Fruit fly (Drosophila melanogaster) whole organism, prepupa: Measurements from ENCODE around the gene MED15.

ENCODE experiments used
- CG10631 ChIP-seq: fragments of 200-800 bp; sonication (Bioruptor generic); optimal IDR thresholded peaks from 2 replicates; lab custom pipeline; 2016; ENCODE audit warnings: missing biosample characterization, missing genetic modification characterization
- CG10669 ChIP-seq: fragments of 200-800 bp; sonication (Bioruptor generic); optimal IDR thresholded peaks from 3 replicates; lab custom pipeline; 2018; ENCODE audit warnings: missing biosample characterization, mild to moderate bottlenecking, missing genetic modification characterization, moderate library complexity
- CG11294 ChIP-seq: fragments of 200-800 bp; sonication (Bioruptor generic); IDR thresholded peaks from 2 replicates; pipeline ENCODE4 v1.3.6; 2022; ENCODE audit warnings: missing biosample characterization, missing genetic modification characterization
- CG11762 ChIP-seq: fragments of 200-800 bp; sonication (Bioruptor generic); optimal IDR thresholded peaks from 3 replicates; lab custom pipeline; 2016; ENCODE audit warnings: missing biosample characterization, missing genetic modification characterization; ENCODE audit not compliant: insufficient read depth
- CG11902 ChIP-seq: fragments of 200-800 bp; sonication (Bioruptor generic); optimal IDR thresholded peaks from 3 replicates; lab custom pipeline; 2016; ENCODE audit warnings: missing biosample characterization, missing genetic modification characterization
- CG15336 ChIP-seq: fragments of 200-800 bp; sonication (Bioruptor generic); IDR thresholded peaks from 2 replicates; pipeline ENCODE4 v1.3.6; 2022; ENCODE audit warnings: missing biosample characterization, missing genetic modification characterization
- CG1621 ChIP-seq: fragments of 200-800 bp; sonication (Bioruptor generic); optimal IDR thresholded peaks from 3 replicates; lab custom pipeline; 2018; ENCODE audit warnings: missing biosample characterization, mild to moderate bottlenecking, missing genetic modification characterization
- CG16779 ChIP-seq: fragments of 200-800 bp; sonication (Bioruptor generic); optimal IDR thresholded peaks from 3 replicates; lab custom pipeline; 2017; ENCODE audit warnings: missing biosample characterization, mild to moderate bottlenecking, missing genetic modification characterization
- CG3032 ChIP-seq: fragments of 200-800 bp; optimal IDR thresholded peaks from 2 replicates; lab custom pipeline; 2019; ENCODE audit warnings: missing biosample characterization, mild to moderate bottlenecking, missing genetic modification characterization, moderate library complexity
- CG31627 ChIP-seq: fragments of 200-800 bp; sonication (Bioruptor generic); optimal IDR thresholded peaks from 3 replicates; lab custom pipeline; 2016; ENCODE audit warnings: missing biosample characterization, missing genetic modification characterization
- CG32006 ChIP-seq: fragments of 200-800 bp; sonication (Bioruptor generic); optimal IDR thresholded peaks from 3 replicates; lab custom pipeline; 2017; ENCODE audit warnings: missing biosample characterization, mild to moderate bottlenecking, missing genetic modification characterization
- CG34406 ChIP-seq: fragments of 200-800 bp; sonication (Bioruptor generic); optimal IDR thresholded peaks from 3 replicates; lab custom pipeline; 2016; ENCODE audit warnings: missing biosample characterization, missing genetic modification characterization
- CG3919 ChIP-seq: fragments of 200-800 bp; sonication (Bioruptor generic); optimal IDR thresholded peaks from 3 replicates; lab custom pipeline; 2016; ENCODE audit warnings: missing biosample characterization, missing genetic modification characterization
- CG4318 ChIP-seq: fragments of 200-800 bp; sonication (Bioruptor generic); optimal IDR thresholded peaks from 3 replicates; lab custom pipeline; 2017; ENCODE audit warnings: missing biosample characterization, mild to moderate bottlenecking, missing genetic modification characterization
- CG6163 ChIP-seq: fragments of 200-800 bp; sonication (Bioruptor generic); IDR thresholded peaks from 3 replicates; pipeline ENCODE4 v1.3.6; 2022; ENCODE audit warnings: missing biosample characterization, missing genetic modification characterization
- CG6276 ChIP-seq: fragments of 200-800 bp; sonication (Bioruptor generic); optimal IDR thresholded peaks from 2 replicates; lab custom pipeline; 2017; ENCODE audit warnings: missing biosample characterization, mild to moderate bottlenecking, missing genetic modification characterization
- CG6792 ChIP-seq: fragments of 200-800 bp; sonication (Bioruptor generic); optimal IDR thresholded peaks from 3 replicates; lab custom pipeline; 2016; ENCODE audit warnings: missing biosample characterization, missing genetic modification characterization
- CG6808 ChIP-seq: fragments of 200-800 bp; sonication (Bioruptor generic); optimal IDR thresholded peaks from 3 replicates; lab custom pipeline; 2017; ENCODE audit warnings: missing biosample characterization, missing genetic modification characterization, mild to moderate bottlenecking, moderate library complexity, missing genetic modification reagents
- CG6854 ChIP-seq: fragments of 200-800 bp; sonication (Bioruptor generic); optimal IDR thresholded peaks from 2 replicates; lab custom pipeline; 2017; ENCODE audit warnings: missing biosample characterization, mild to moderate bottlenecking, missing genetic modification characterization
- CG8119 ChIP-seq: fragments of 200-800 bp; sonication (Bioruptor generic); IDR thresholded peaks from 3 replicates; pipeline ENCODE4 v1.3.6; 2022; ENCODE audit warnings: missing biosample characterization, missing genetic modification characterization
- CG8319 ChIP-seq: fragments of 200-800 bp; sonication (Bioruptor generic); optimal IDR thresholded peaks from 3 replicates; lab custom pipeline; 2016; ENCODE audit warnings: missing biosample characterization, missing genetic modification characterization
- CG8632 ChIP-seq: fragments of 200-800 bp; sonication (Bioruptor generic); optimal IDR thresholded peaks from 3 replicates; lab custom pipeline; 2016; ENCODE audit warnings: missing biosample characterization, missing genetic modification characterization
- CG9139 ChIP-seq: fragments of 200-800 bp; sonication (Bioruptor generic); optimal IDR thresholded peaks from 3 replicates; lab custom pipeline; 2017; ENCODE audit warnings: missing biosample characterization, mild to moderate bottlenecking, missing genetic modification characterization
- Eip93F ChIP-seq: fragments of 200-800 bp; sonication (Bioruptor generic); optimal IDR thresholded peaks from 2 replicates; lab custom pipeline; 2016; ENCODE audit warnings: missing biosample characterization, mild to moderate bottlenecking, missing genetic modification characterization
- Ets21C ChIP-seq: fragments of 200-800 bp; sonication (Bioruptor generic); optimal IDR thresholded peaks from 3 replicates; lab custom pipeline; 2016; ENCODE audit warnings: missing biosample characterization, missing genetic modification characterization
- Ets96B ChIP-seq: fragments of 200-800 bp; optimal IDR thresholded peaks from 2 replicates; lab custom pipeline; 2019; ENCODE audit warnings: missing biosample characterization, mild to moderate bottlenecking, missing genetic modification characterization, moderate library complexity
- Hr38 ChIP-seq: sonication (Bioruptor generic); optimal IDR thresholded peaks from 2 replicates; lab custom pipeline; 2016; ENCODE audit warnings: missing biosample characterization, missing genetic modification characterization
- Hr39 ChIP-seq: fragments of 200-800 bp; sonication (Bioruptor generic); optimal IDR thresholded peaks from 2 replicates; lab custom pipeline; 2016; ENCODE audit warnings: missing biosample characterization, missing genetic modification characterization
- Hr4 ChIP-seq: fragments of 200-800 bp; sonication (Bioruptor generic); optimal IDR thresholded peaks from 3 replicates; lab custom pipeline; 2016; ENCODE audit warnings: missing biosample characterization, missing genetic modification characterization
- Met ChIP-seq: fragments of 200-800 bp; sonication (Bioruptor generic); optimal IDR thresholded peaks from 3 replicates; lab custom pipeline; 2016; ENCODE audit warnings: missing biosample characterization, missing genetic modification characterization
- Smox ChIP-seq: fragments of 200-800 bp; sonication (Bioruptor generic); optimal IDR thresholded peaks from 3 replicates; lab custom pipeline; 2016; ENCODE audit warnings: missing biosample characterization, missing genetic modification characterization
- Sox102F ChIP-seq: fragments of 200-800 bp; sonication (Bioruptor generic); optimal IDR thresholded peaks from 2 replicates; lab custom pipeline; 2016; ENCODE audit warnings: missing biosample characterization, mild to moderate bottlenecking, missing genetic modification characterization
- Sox14 ChIP-seq: fragments of 200-800 bp; sonication (Bioruptor generic); optimal IDR thresholded peaks from 3 replicates; lab custom pipeline; 2016; ENCODE audit warnings: missing biosample characterization, missing genetic modification characterization
- achi ChIP-seq: fragments of 200-800 bp; sonication (Bioruptor generic); optimal IDR thresholded peaks from 3 replicates; lab custom pipeline; 2016; ENCODE audit warnings: missing biosample characterization, missing genetic modification characterization
- acj6 ChIP-seq: fragments of 200-800 bp; sonication (Bioruptor generic); optimal IDR thresholded peaks from 3 replicates; lab custom pipeline; 2016; ENCODE audit warnings: missing biosample characterization, missing genetic modification characterization
- cyc ChIP-seq: fragments of 200-800 bp; sonication (Bioruptor generic); optimal IDR thresholded peaks from 3 replicates; lab custom pipeline; 2016; ENCODE audit warnings: missing biosample characterization, missing genetic modification characterization
- dac ChIP-seq: fragments of 200-800 bp; sonication (Bioruptor generic); optimal IDR thresholded peaks from 2 replicates; lab custom pipeline; 2017; ENCODE audit warnings: missing biosample characterization, mild to moderate bottlenecking, missing genetic modification characterization
- dsx ChIP-seq: fragments of 200-800 bp; optimal IDR thresholded peaks from 3 replicates; lab custom pipeline; 2019; ENCODE audit warnings: missing biosample characterization, mild to moderate bottlenecking, missing genetic modification characterization, moderate library complexity; ENCODE audit not compliant: poor library complexity, severe bottlenecking
- eg ChIP-seq: fragments of 200-800 bp; sonication (Bioruptor generic); IDR thresholded peaks from 3 replicates; pipeline ENCODE4 v1.3.6; 2022; ENCODE audit warnings: missing biosample characterization, missing genetic modification characterization
- esn ChIP-seq: fragments of 200-800 bp; sonication (Bioruptor generic); optimal IDR thresholded peaks from 2 replicates; lab custom pipeline; 2016; ENCODE audit warnings: missing biosample characterization, mild to moderate bottlenecking, missing genetic modification characterization, moderate library complexity
- fd59A ChIP-seq: fragments of 200-800 bp; sonication (Bioruptor generic); optimal IDR thresholded peaks from 2 replicates; lab custom pipeline; 2017; ENCODE audit warnings: missing biosample characterization, mild to moderate bottlenecking, missing genetic modification characterization, missing genetic modification reagents
- fd85E ChIP-seq: fragments of 200-800 bp; sonication (Bioruptor generic); optimal IDR thresholded peaks from 3 replicates; lab custom pipeline; 2016; ENCODE audit warnings: missing biosample characterization, missing genetic modification characterization
- fkh ChIP-seq: fragments of 200-800 bp; sonication (Bioruptor generic); optimal IDR thresholded peaks from 3 replicates; lab custom pipeline; 2017; ENCODE audit warnings: missing biosample characterization, mild to moderate bottlenecking, missing genetic modification characterization, moderate library complexity
- lz ChIP-seq: fragments of 200-800 bp; sonication (Bioruptor generic); optimal IDR thresholded peaks from 3 replicates; lab custom pipeline; 2016; ENCODE audit warnings: missing biosample characterization, missing genetic modification characterization
- net ChIP-seq: fragments of 200-800 bp; sonication (Bioruptor generic); optimal IDR thresholded peaks from 3 replicates; lab custom pipeline; 2016; ENCODE audit warnings: missing biosample characterization, missing genetic modification characterization
- pdm3 ChIP-seq: fragments of 200-800 bp; sonication (Bioruptor generic); optimal IDR thresholded peaks from 3 replicates; lab custom pipeline; 2016; ENCODE audit warnings: missing biosample characterization, missing genetic modification characterization
- salr ChIP-seq, 2 experiments: fragments of 200-800 bp; sonication (Bioruptor generic); optimal IDR thresholded peaks; 3 replicates each; lab custom pipeline; 2016 to 2018; ENCODE audit warnings: missing biosample characterization in 2 of 2, missing genetic modification characterization in 2 of 2, mild to moderate bottlenecking in 1 of 2
- spab ChIP-seq: fragments of 200-800 bp; sonication (Bioruptor generic); optimal IDR thresholded peaks from 2 replicates; lab custom pipeline; 2017; ENCODE audit warnings: missing biosample characterization, mild to moderate bottlenecking, missing genetic modification characterization, missing genetic modification reagents
- ss ChIP-seq, 2 experiments: fragments of 200-800 bp; sonication (Bioruptor generic); optimal IDR thresholded peaks; 2 replicates in 1 of 2; 3 replicates in 1 of 2; lab custom pipeline; 2017 to 2018; ENCODE audit warnings: mild to moderate bottlenecking in 2 of 2, missing biosample characterization in 2 of 2, missing genetic modification characterization in 2 of 2, moderate library complexity in 1 of 2
- svp ChIP-seq: fragments of 200-800 bp; sonication (Bioruptor generic); peaks from one replicate; lab custom pipeline; 2016; ENCODE audit warnings: missing biosample characterization, missing genetic modification characterization
- topi ChIP-seq: fragments of 200-800 bp; sonication (Bioruptor generic); optimal IDR thresholded peaks from 3 replicates; lab custom pipeline; 2016; ENCODE audit warnings: missing biosample characterization, missing genetic modification characterization

The MED15 gene

DNA sequence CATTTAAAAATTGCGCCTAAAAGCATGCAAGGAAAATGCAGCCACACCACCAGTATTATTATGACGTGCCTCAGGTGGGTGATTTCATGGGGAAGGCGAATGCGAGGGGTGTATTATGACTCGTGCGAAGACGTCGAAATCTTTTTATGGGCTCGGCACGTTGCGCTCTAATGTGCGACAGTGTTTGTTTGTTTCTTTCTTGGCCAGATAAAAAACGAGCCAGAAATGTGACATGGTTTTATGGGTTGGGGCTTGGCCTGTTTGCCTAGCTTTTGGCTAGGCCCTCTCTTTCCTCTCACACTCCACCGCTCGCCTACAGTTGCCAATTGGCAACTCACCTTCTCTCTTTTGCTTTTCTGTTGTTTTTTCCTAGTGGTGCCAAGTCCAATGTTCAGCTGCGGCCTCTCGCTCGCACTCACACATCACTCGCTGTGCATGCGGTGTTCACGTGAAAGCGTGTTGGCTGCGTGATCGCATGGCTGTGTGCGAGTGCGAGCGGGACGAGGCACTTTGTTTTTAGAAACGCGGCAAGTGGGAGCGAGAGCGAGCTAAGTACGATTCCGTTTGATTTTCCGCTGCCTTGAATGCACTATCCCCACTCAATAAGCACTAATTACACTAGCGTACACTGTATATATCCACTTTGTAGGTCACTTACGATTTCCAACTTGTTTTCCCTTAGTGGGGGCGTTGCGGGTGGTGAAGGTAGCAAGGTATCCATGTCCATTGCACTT, 6.1 kb downstream of the MED15 start:
- TF ChIP-seq CG6854 (GFP tag; lab: Kevin White, UChicago): peak; percentile 96
- TF ChIP-seq CG10669 (GFP tag; lab: Kevin White, UChicago): peak; percentile 96
- TF ChIP-seq spab: peak; percentile 99
- no peak for TF ChIP-seq Ets21C (GFP tag; lab: Kevin White, UChicago)
- peak; percentile 82 for TF ChIP-seq CG3032
- TF ChIP-seq pdm3 (GFP tag; lab: Kevin White, UChicago): peak; percentile 66
- no peak for TF ChIP-seq CG10631 (GFP tag; lab: Kevin White, UChicago)
- peak; percentile 85 for TF ChIP-seq Ets96B (tag; lab: Kevin White, UChicago)
- TF ChIP-seq Smox (GFP tag; lab: Kevin White, UChicago): peak; percentile 27
- TF ChIP-seq Met (GFP tag; lab: Kevin White, UChicago): peak; percentile 53
- peak; percentile 62 for TF ChIP-seq svp (GFP tag; lab: Kevin White, UChicago)
- TF ChIP-seq CG8319: peak; percentile 67
- TF ChIP-seq Eip93F: peak; percentile 72
- TF ChIP-seq CG16779 (tag; lab: Kevin White, UChicago): peak; percentile 98
- no peak for TF ChIP-seq cyc (GFP tag; lab: Kevin White, UChicago)
- peak; percentile 100 for TF ChIP-seq ss (GFP tag; optimal IDR thresholded peaks at IDR 0.05; lab: Kevin White, UChicago)
- peak; percentile 87 for TF ChIP-seq fkh (GFP tag; lab: Kevin White, UChicago)
- TF ChIP-seq CG31627 (GFP tag; lab: Kevin White, UChicago): no peak
- TF ChIP-seq CG11902 (GFP tag; lab: Kevin White, UChicago): no peak
- TF ChIP-seq CG8119: no peak
- no peak for TF ChIP-seq Hr39
- peak; percentile 71 for TF ChIP-seq achi (GFP tag; lab: Kevin White, UChicago)
- TF ChIP-seq CG3919: peak; percentile 93
- peak; percentile 60 for TF ChIP-seq CG8632
- TF ChIP-seq Sox14 (GFP tag; lab: Kevin White, UChicago): peak; percentile 89
- TF ChIP-seq CG4318 (GFP tag; lab: Kevin White, UChicago): peak; percentile 59
- peak; percentile 85 for TF ChIP-seq Hr4 (GFP tag; lab: Kevin White, UChicago)
- TF ChIP-seq lz (GFP tag; lab: Kevin White, UChicago): peak; percentile 0
- peak; percentile 97 for TF ChIP-seq CG1621 (tag; lab: Kevin White, UChicago)
- TF ChIP-seq fd59A (GFP tag; lab: Kevin White, UChicago): peak; percentile 56
- no peak for TF ChIP-seq CG11294 (GFP tag; lab: Robert Waterston, UW)
- peak; percentile 29 for TF ChIP-seq acj6 (GFP tag; lab: Kevin White, UChicago)
- TF ChIP-seq topi (GFP tag; lab: Kevin White, UChicago): peak; percentile 67
- peak; percentile 100 for TF ChIP-seq CG9139 (GFP tag; lab: Kevin White, UChicago)
- TF ChIP-seq CG6276 (GFP tag; lab: Kevin White, UChicago): peak; percentile 100
- peak; percentile 86 for TF ChIP-seq CG32006 (GFP tag; lab: Kevin White, UChicago)
- peak; percentile 94 to 97 for TF ChIP-seq salr (GFP tag; optimal IDR thresholded peaks at IDR 0.05; lab: Kevin White, UChicago)
- TF ChIP-seq Hr38 (GFP tag; lab: Kevin White, UChicago): peak; percentile 55
- peak; percentile 99 for TF ChIP-seq CG6808 (GFP tag; lab: Kevin White, UChicago)
- no peak for TF ChIP-seq CG6163 (GFP tag; lab: Robert Waterston, UW)
- TF ChIP-seq CG11762 (GFP tag; lab: Kevin White, UChicago): peak; percentile 83
- TF ChIP-seq eg: no peak
- peak; percentile 98 for TF ChIP-seq net
- peak; percentile 4 for TF ChIP-seq esn
- TF ChIP-seq CG34406: peak; percentile 39
- peak; percentile 16 for TF ChIP-seq CG6792 (GFP tag; lab: Kevin White, UChicago)
- TF ChIP-seq CG15336 (GFP tag; lab: Robert Waterston, UW): no peak
- peak; percentile 84 for TF ChIP-seq fd85E (GFP tag; lab: Kevin White, UChicago)
- peak; percentile 91 for TF ChIP-seq dac (GFP tag; lab: Kevin White, UChicago)
- TF ChIP-seq dsx (GFP tag; lab: Kevin White, UChicago): peak; percentile 87
- peak; percentile 72 for TF ChIP-seq Sox102F (GFP tag; lab: Kevin White, UChicago)
